Fruit fly (Drosophila melanogaster): ENCODE measurements around the gene Sirt7.

Gene Sirt7

dm6 chr3R:29074001-29074609 lies 18.4 kb downstream of the Sirt7 start (continued):
- TF ChIP-seq CG9797 (GFP tag; optimal IDR thresholded peaks at IDR 0.05): no peak
- TF ChIP-seq dm (GFP tag; optimal IDR thresholded peaks at IDR 0.05): no peak
- no peak for TF ChIP-seq ap (GFP tag; IDR thresholded peaks at IDR 0.05)
- TF ChIP-seq sqz (GFP tag; optimal IDR thresholded peaks at IDR 0.05): peak; percentile 23
- peak; percentile 10 for TF ChIP-seq CG2678 (tag; optimal IDR thresholded peaks at IDR 0.05)
- TF ChIP-seq Xbp1 (GFP tag; optimal IDR thresholded peaks at IDR 0.05): no peak
- TF ChIP-seq CG32767 (GFP tag; IDR thresholded peaks at IDR 0.05): 0 out of 2 replicates have a peak, but pooled peaks have one; percentile 55
- 0 out of 2 replicates have a peak, but pooled peaks have one; percentile 14 for TF ChIP-seq stc (GFP tag; IDR thresholded peaks at IDR 0.05)
- no peak for TF ChIP-seq NfI (GFP tag; optimal IDR thresholded peaks at IDR 0.05)
- no peak for TF ChIP-seq Six4 (GFP tag; optimal IDR thresholded peaks at IDR 0.05)
- peak; percentile 10 for TF ChIP-seq lab (GFP tag; optimal IDR thresholded peaks at IDR 0.05)
- peak; percentile 4 for TF ChIP-seq nau (GFP tag; optimal IDR thresholded peaks at IDR 0.05)
- peak; percentile 2 for TF ChIP-seq CG5180 (GFP tag; optimal IDR thresholded peaks at IDR 0.05)
- no peak for TF ChIP-seq CG4730 (GFP tag; IDR thresholded peaks at IDR 0.05)
- no peak for TF ChIP-seq Gug (GFP tag; IDR thresholded peaks at IDR 0.05)
- peak; percentile 29 for TF ChIP-seq Blimp-1 (GFP tag; optimal IDR thresholded peaks at IDR 0.05)
- TF ChIP-seq Fer1 (GFP tag; optimal IDR thresholded peaks at IDR 0.05): peak; percentile 30
- no peak for TF ChIP-seq Antp (GFP tag; optimal IDR thresholded peaks at IDR 0.05)
- TF ChIP-seq pho (GFP tag; optimal IDR thresholded peaks at IDR 0.05): no peak
- TF ChIP-seq zfh1 (GFP tag; IDR thresholded peaks at IDR 0.05): no peak
- no peak for TF ChIP-seq Dll (GFP tag; IDR thresholded peaks at IDR 0.05; ENCODE audit: partially characterized antibody)
- no peak for TF ChIP-seq fd102C (GFP tag; optimal IDR thresholded peaks at IDR 0.05)
- no peak for TF ChIP-seq Side (GFP tag; optimal IDR thresholded peaks at IDR 0.05)
- TF ChIP-seq CG11504 (tag; optimal IDR thresholded peaks at IDR 0.05): no peak
- TF ChIP-seq cg (GFP tag; optimal IDR thresholded peaks at IDR 0.05): peak; percentile 91
- no peak for TF ChIP-seq BEAF-32 (GFP tag; optimal IDR thresholded peaks at IDR 0.05)
- TF ChIP-seq p53 (GFP tag; optimal IDR thresholded peaks at IDR 0.05): no peak
- TF ChIP-seq Stat92E (GFP tag; optimal IDR thresholded peaks at IDR 0.05): no peak
- no peak for TF ChIP-seq chif (GFP tag; optimal IDR thresholded peaks at IDR 0.05)
- TF ChIP-seq CG18599 (GFP tag; optimal IDR thresholded peaks at IDR 0.05): peak; percentile 18
- no peak for TF ChIP-seq CG2120 (GFP tag; optimal IDR thresholded peaks at IDR 0.05)
- TF ChIP-seq abd-A (tag; optimal IDR thresholded peaks at IDR 0.05): peak; percentile 82
- TF ChIP-seq vvl (GFP tag; IDR thresholded peaks at IDR 0.05): no peak
- TF ChIP-seq sc (optimal IDR thresholded peaks at IDR 0.05): no peak
- no peak for TF ChIP-seq sc (GFP tag; optimal IDR thresholded peaks at IDR 0.05)
- no peak for TF ChIP-seq eve (GFP tag; optimal IDR thresholded peaks at IDR 0.05)
- peak; percentile 97 for TF ChIP-seq kni (GFP tag; optimal IDR thresholded peaks at IDR 0.05)
- TF ChIP-seq tup (GFP tag; optimal IDR thresholded peaks at IDR 0.05): no peak
- TF ChIP-seq CG7786 (GFP tag; optimal IDR thresholded peaks at IDR 0.05): no peak
- no peak for TF ChIP-seq E2f2 (GFP tag; IDR thresholded peaks at IDR 0.05)
- TF ChIP-seq CG11093 (GFP tag; IDR thresholded peaks at IDR 0.05): no peak
- peak; percentile 90 for TF ChIP-seq grn (GFP tag; optimal IDR thresholded peaks at IDR 0.05)
- TF ChIP-seq br (optimal IDR thresholded peaks at IDR 0.05): no peak
- 0 out of 2 replicates have a peak, but pooled peaks have one; percentile 27 for TF ChIP-seq sna (GFP tag; IDR thresholded peaks at IDR 0.05; ENCODE audit: partially characterized antibody)
- TF ChIP-seq HmgD (GFP tag; optimal IDR thresholded peaks at IDR 0.05): no peak
- TF ChIP-seq tgo (GFP tag; IDR thresholded peaks at IDR 0.05): no peak
- TF ChIP-seq MBD-R2 (GFP tag; IDR thresholded peaks at IDR 0.05): no peak
- no peak for TF ChIP-seq CG11398 (GFP tag; optimal IDR thresholded peaks at IDR 0.05)
- no peak for TF ChIP-seq dmrt11E (tag; optimal IDR thresholded peaks at IDR 0.05)
- TF ChIP-seq esg (GFP tag; conservative IDR thresholded peaks at IDR 0.05): no peak

Measured in whole organism, embryonic.